Fruit fly (Drosophila melanogaster) S2 (cell line): ENCODE results near the gene CG11889.

Experiments used
- CG8478 ChIP-seq: fragments of >200 bp; optimal IDR thresholded peaks from 2 replicates; lab custom pipeline; 2018
- CTCF ChIP-seq, 2 experiments: fragments of >200 bp; optimal IDR thresholded peaks; 2 replicates each; lab custom pipeline; 2018

DNA sequence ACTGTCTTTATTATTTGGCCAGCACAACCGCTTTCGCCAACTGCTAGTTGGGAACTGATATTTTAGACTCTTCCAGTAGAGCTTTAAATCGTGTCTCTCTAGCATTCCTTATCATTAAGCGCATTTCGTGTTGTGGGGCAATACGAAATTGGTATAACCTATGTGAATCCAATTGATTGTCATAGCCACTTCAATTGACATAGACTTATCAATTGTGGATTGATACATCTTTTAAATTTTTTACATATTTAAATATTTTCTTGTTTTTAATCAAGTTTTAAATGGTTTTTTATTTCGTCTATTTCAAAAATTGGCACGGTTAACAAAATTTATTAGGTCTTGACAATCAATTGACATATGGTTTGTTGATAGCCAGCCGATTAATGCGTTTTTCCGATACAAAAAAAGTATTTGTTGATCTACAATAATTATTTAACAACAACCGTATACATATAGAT lies 29.5 kb downstream of the CG11889 start, which contains the start of gene CG31288:
- TF ChIP-seq CG8478 (no peak), CTCF (optimal IDR thresholded peaks at IDR 0.05; lab: Kevin White, UChicago) (no peak)
